Worm (Caenorhabditis elegans): ENCODE results near the gene T10B10.9.

ce11 chrX:15191370-15191769 lies 27.2 kb downstream of the T10B10.9 start:
- TF ChIP-seq unc-62 (GFP tag; optimal IDR thresholded peaks at IDR 0.05) (no peak), F49E8.2 (tag; optimal IDR thresholded peaks at IDR 0.05; ENCODE audit: insufficient read depth) (no peak), akir-1 (GFP tag; optimal IDR thresholded peaks at IDR 0.05) (no peak), lir-1 (GFP tag; conservative IDR thresholded peaks at IDR 0.05) (no peak), gei-17 (GFP tag; optimal IDR thresholded peaks at IDR 0.05) (no peak), ama-1 (optimal IDR thresholded peaks at IDR 0.05) (no peak), ama-1 (GFP tag; optimal IDR thresholded peaks at IDR 0.05) (no peak), F33H1.4 (GFP tag; IDR thresholded peaks at IDR 0.05) (no peak), die-1 (tag; optimal IDR thresholded peaks at IDR 0.05) (no peak)
